Worm (Caenorhabditis elegans): Measurements from ENCODE around the gene dmd-10.
A peak's percentile ranks its signal among the peaks of the same experiment; 100 is the strongest.

The dmd-10 gene

ce11 chrV:13269228-13269630 is 32.8 kb upstream of the dmd-10 start (continued):
- TF ChIP-seq hmg-20 (GFP tag; IDR thresholded peaks at IDR 0.05) (no peak), let-607 (tag; optimal IDR thresholded peaks at IDR 0.05) (peak in 1 of 2 experiments; percentile 41), madf-6 (GFP tag; IDR thresholded peaks at IDR 0.05) (no peak), attf-3 (GFP tag; conservative IDR thresholded peaks at IDR 0.05) (no peak), B0019.2 (GFP tag; conservative IDR thresholded peaks at IDR 0.05) (no peak), dpl-1 (GFP tag; optimal IDR thresholded peaks at IDR 0.05) (no peak), cebp-1 (GFP tag; IDR thresholded peaks at IDR 0.05) (peak; percentile 76; the same call in 1 of the 2 replicates), cebp-1 (tag; optimal IDR thresholded peaks at IDR 0.05) (peak; percentile 86), F49E8.2 (tag; optimal IDR thresholded peaks at IDR 0.05; ENCODE audit: insufficient read depth) (no peak), somi-1 (GFP tag; optimal IDR thresholded peaks at IDR 0.05) (no peak), mes-4 (tag; optimal IDR thresholded peaks at IDR 0.05) (no peak), Y53G8AR.9 (GFP tag; conservative IDR thresholded peaks at IDR 0.05) (no peak), ceh-58 (GFP tag; IDR thresholded peaks at IDR 0.05) (no peak), nhr-27 (tag; optimal IDR thresholded peaks at IDR 0.05) (no peak), snpc-3.4 (tag; optimal IDR thresholded peaks at IDR 0.05) (no peak), C17E4.6 (GFP tag; IDR thresholded peaks at IDR 0.05) (no peak), akir-1 (GFP tag; optimal IDR thresholded peaks at IDR 0.05) (no peak), attf-6 (GFP tag; IDR thresholded peaks at IDR 0.05) (no peak), snpc-1.3 (tag; optimal IDR thresholded peaks at IDR 0.05; ENCODE audit: insufficient read depth) (no peak), F57A8.1 (GFP tag; optimal IDR thresholded peaks at IDR 0.05) (no peak), ztf-6 (GFP tag; IDR thresholded peaks at IDR 0.05) (no peak), sea-2 (GFP tag; IDR thresholded peaks at IDR 0.05) (no peak), F37B4.10 (GFP tag; IDR thresholded peaks at IDR 0.05) (no peak), ets-4 (GFP tag; optimal IDR thresholded peaks at IDR 0.05) (peak; percentile 63), repo-1 (tag; optimal IDR thresholded peaks at IDR 0.05) (no peak), B0336.3 (GFP tag; IDR thresholded peaks at IDR 0.05) (0 out of 2 replicates have a peak, but pooled peaks have one; percentile 38), atf-7 (tag; optimal IDR thresholded peaks at IDR 0.05) (peak; percentile 74), dox-1 (GFP tag; IDR thresholded peaks at IDR 0.05) (no peak), ztf-28 (GFP tag; IDR thresholded peaks at IDR 0.05) (no peak), die-1 (tag; optimal IDR thresholded peaks at IDR 0.05) (no peak), B0261.1 (tag; optimal IDR thresholded peaks at IDR 0.05) (no peak), tbp1 (GFP tag; optimal IDR thresholded peaks at IDR 0.05) (peak; percentile 20), dpff-1 (tag; optimal IDR thresholded peaks at IDR 0.05) (no peak), nfya-1 (tag; optimal IDR thresholded peaks at IDR 0.05; ENCODE audit: borderline replicate concordance, insufficient read depth) (no peak), unc-130 (GFP tag; optimal IDR thresholded peaks at IDR 0.05) (no peak), ccch-3 (GFP tag; optimal IDR thresholded peaks at IDR 0.05) (no peak), ztf-3 (GFP tag; optimal IDR thresholded peaks at IDR 0.05) (no peak), T07F8.4 (tag; optimal IDR thresholded peaks at IDR 0.05) (no peak), unc-62 (GFP tag; optimal IDR thresholded peaks at IDR 0.05) (no peak), egl-44 (GFP tag; IDR thresholded peaks at IDR 0.05) (0 out of 2 replicates have a peak, but pooled peaks have one; percentile 26), ceh-91 (GFP tag; IDR thresholded peaks at IDR 0.05) (no peak), F33H1.4 (GFP tag; IDR thresholded peaks at IDR 0.05) (no peak), nhr-80 (tag; optimal IDR thresholded peaks at IDR 0.05) (peak; percentile 87), lsl-1 (GFP tag; optimal IDR thresholded peaks at IDR 0.05) (no peak), ztf-22 (GFP tag; optimal IDR thresholded peaks at IDR 0.05) (peak; percentile 23)
